Fruit fly (Drosophila melanogaster) whole organism, embryonic: ENCODE data around the gene CG32137.

Experiments
- Atf6 ChIP-seq: fragments of 200-800 bp; sonication (Bioruptor generic); IDR thresholded peaks from 2 replicates; pipeline ENCODE4 v1.3.6; 2022; ENCODE audit warnings: missing biosample characterization, missing genetic modification characterization
- B-H1 ChIP-seq: fragments of 200-800 bp; sonication (Bioruptor generic); IDR thresholded peaks from 3 replicates; pipeline ENCODE4 v1.3.6; 2022; ENCODE audit warnings: missing biosample characterization, missing genetic modification characterization
- CG10274 ChIP-seq: fragments of 200-800 bp; sonication (Bioruptor generic); optimal IDR thresholded peaks from 3 replicates; lab custom pipeline; 2017; ENCODE audit warnings: missing biosample characterization, mild to moderate bottlenecking, missing genetic modification characterization
- CG10543 ChIP-seq: fragments of 200-800 bp; sonication (Bioruptor generic); optimal IDR thresholded peaks from 3 replicates; lab custom pipeline; 2017; ENCODE audit warnings: missing biosample characterization, mild to moderate bottlenecking, missing genetic modification characterization, moderate library complexity
- CG10654 ChIP-seq: fragments of 200-800 bp; sonication (Bioruptor generic); optimal IDR thresholded peaks from 2 replicates; lab custom pipeline; 2016; ENCODE audit warnings: missing biosample characterization, missing genetic modification characterization
- CG11560 ChIP-seq: fragments of 200-800 bp; sonication (Bioruptor generic); IDR thresholded peaks from 3 replicates; pipeline ENCODE4 v1.3.6; 2022; ENCODE audit warnings: missing biosample characterization, missing genetic modification characterization
- CG11696 ChIP-seq: fragments of 200-800 bp; sonication (Bioruptor generic); IDR thresholded peaks from 2 replicates; pipeline ENCODE4 v1.3.6; 2022; ENCODE audit warnings: missing biosample characterization, missing genetic modification characterization
- CG13123 ChIP-seq: fragments of 200-800 bp; sonication (Bioruptor generic); optimal IDR thresholded peaks from 2 replicates; lab custom pipeline; 2016; ENCODE audit warnings: missing biosample characterization, missing genetic modification characterization
- CG13287 ChIP-seq: fragments of 200-800 bp; sonication (Bioruptor generic); IDR thresholded peaks from 2 replicates; pipeline ENCODE4 v1.3.6; 2022; ENCODE audit warnings: missing biosample characterization, missing genetic modification characterization; ENCODE audit not compliant: partially characterized antibody
- CG14860 ChIP-seq: fragments of 200-800 bp; sonication (Bioruptor generic); IDR thresholded peaks from 3 replicates; pipeline ENCODE4 v1.3.6; 2022; ENCODE audit warnings: missing biosample characterization, missing genetic modification characterization; ENCODE audit not compliant: partially characterized antibody
- CG1529 ChIP-seq: fragments of 200-800 bp; sonication (Bioruptor generic); optimal IDR thresholded peaks from 3 replicates; lab custom pipeline; 2018; ENCODE audit warnings: missing biosample characterization, missing genetic modification characterization
- CG17612 ChIP-seq: fragments of 200-800 bp; sonication (Bioruptor generic); IDR thresholded peaks from 2 replicates; pipeline ENCODE4 v1.3.6; 2022; ENCODE audit warnings: missing biosample characterization, missing genetic modification characterization
- CG2712 ChIP-seq: fragments of 200-800 bp; optimal IDR thresholded peaks from 3 replicates; lab custom pipeline; 2019; ENCODE audit warnings: missing biosample characterization, mild to moderate bottlenecking, missing genetic modification characterization, moderate library complexity
- CG30403 ChIP-seq: fragments of 200-800 bp; sonication (Bioruptor generic); optimal IDR thresholded peaks from 3 replicates; lab custom pipeline; 2016; ENCODE audit warnings: missing biosample characterization, missing genetic modification characterization
- CG31365 ChIP-seq: fragments of 200-800 bp; sonication (Bioruptor generic); optimal IDR thresholded peaks from 2 replicates; lab custom pipeline; 2018; ENCODE audit warnings: missing biosample characterization, mild to moderate bottlenecking, missing genetic modification characterization
- CG31388 ChIP-seq: fragments of 200-800 bp; sonication (Bioruptor generic); optimal IDR thresholded peaks from 2 replicates; lab custom pipeline; 2016; ENCODE audit warnings: missing biosample characterization, missing genetic modification characterization
- CG31441 ChIP-seq: fragments of 200-800 bp; sonication (Bioruptor generic); IDR thresholded peaks from 2 replicates; pipeline ENCODE4 v1.3.6; 2022; ENCODE audit warnings: missing biosample characterization, missing genetic modification characterization
- CG4730 ChIP-seq: fragments of 200-800 bp; sonication (Bioruptor generic); IDR thresholded peaks from 2 replicates; pipeline ENCODE4 v1.3.6; 2022; ENCODE audit warnings: missing biosample characterization, missing genetic modification characterization
- CG6254 ChIP-seq: fragments of 200-800 bp; sonication (Bioruptor generic); optimal IDR thresholded peaks from 3 replicates; lab custom pipeline; 2017; ENCODE audit warnings: mild to moderate bottlenecking, missing biosample characterization, missing genetic modification reagents, missing genetic modification characterization
- CG7271 ChIP-seq: fragments of 200-800 bp; sonication (Bioruptor generic); optimal IDR thresholded peaks from 2 replicates; lab custom pipeline; 2018; ENCODE audit warnings: missing biosample characterization, mild to moderate bottlenecking, missing genetic modification characterization, moderate library complexity
- CG7745 ChIP-seq: fragments of 200-800 bp; sonication (Bioruptor generic); optimal IDR thresholded peaks from 2 replicates; lab custom pipeline; 2018; ENCODE audit warnings: missing biosample characterization, mild to moderate bottlenecking, missing genetic modification characterization, moderate library complexity
- CG8290 ChIP-seq, 3 experiments: fragments of 200-800 bp; sonication (Bioruptor generic); optimal IDR thresholded peaks; 2 replicates each; lab custom pipeline; 2016 to 2019; ENCODE audit warnings: missing biosample characterization in 3 of 3, missing genetic modification characterization in 3 of 3, mild to moderate bottlenecking in 2 of 3, moderate library complexity in 1 of 3
- CG8924 ChIP-seq: fragments of 200-800 bp; optimal IDR thresholded peaks from 3 replicates; lab custom pipeline; 2019; ENCODE audit warnings: missing biosample characterization, mild to moderate bottlenecking, missing genetic modification characterization, moderate library complexity
- Dad ChIP-seq: fragments of 200-800 bp; sonication (Bioruptor generic); optimal IDR thresholded peaks from 3 replicates; lab custom pipeline; 2016; ENCODE audit warnings: missing biosample characterization, missing genetic modification characterization
- E2f2 ChIP-seq: fragments of 200-800 bp; sonication (Bioruptor generic); IDR thresholded peaks from 2 replicates; pipeline ENCODE4 v1.3.6; 2022; ENCODE audit warnings: missing biosample characterization, missing genetic modification characterization
- Fer2 ChIP-seq: fragments of 200-800 bp; sonication (Bioruptor generic); optimal IDR thresholded peaks from 2 replicates; lab custom pipeline; 2018; ENCODE audit warnings: missing biosample characterization, mild to moderate bottlenecking, missing genetic modification characterization, moderate library complexity
- HLHmδ ChIP-seq: fragments of 200-800 bp; sonication (Bioruptor generic); optimal IDR thresholded peaks from 2 replicates; lab custom pipeline; 2018; ENCODE audit warnings: missing biosample characterization, mild to moderate bottlenecking, missing genetic modification characterization, moderate library complexity
- Kr ChIP-seq: fragments of 200-800 bp; sonication (Bioruptor generic); optimal IDR thresholded peaks from 2 replicates; lab custom pipeline; 2017; ENCODE audit warnings: missing biosample characterization, mild to moderate bottlenecking, missing genetic modification characterization
- MBD-R2 ChIP-seq: fragments of 200-800 bp; sonication (Bioruptor generic); IDR thresholded peaks from 2 replicates; pipeline ENCODE4 v1.3.6; 2022; ENCODE audit warnings: missing biosample characterization, missing genetic modification characterization
- Mrtf ChIP-seq: fragments of 200-800 bp; sonication (Bioruptor generic); IDR thresholded peaks from 3 replicates; pipeline ENCODE4 v1.3.6; 2022; ENCODE audit warnings: missing biosample characterization, missing genetic modification characterization
- Neu2 ChIP-seq: fragments of 200-800 bp; sonication (Bioruptor generic); optimal IDR thresholded peaks from 3 replicates; lab custom pipeline; 2016; ENCODE audit warnings: missing biosample characterization, missing genetic modification characterization, borderline replicate concordance
- Pdp1 ChIP-seq, 2 experiments: fragments of 200-800 bp; sonication (Bioruptor generic); optimal IDR thresholded peaks; 3 replicates each; lab custom pipeline; 2016; ENCODE audit warnings: missing biosample characterization in 2 of 2, missing genetic modification characterization in 2 of 2, mild to moderate bottlenecking in 1 of 2, moderate library complexity in 1 of 2
- Poxn ChIP-seq: fragments of 200-800 bp; sonication (Bioruptor generic); IDR thresholded peaks from 2 replicates; pipeline ENCODE4 v1.3.6; 2022; ENCODE audit warnings: missing biosample characterization, missing genetic modification characterization
- Spps ChIP-seq: fragments of 200-800 bp; sonication (Bioruptor generic); optimal IDR thresholded peaks from 2 replicates; lab custom pipeline; 2018; ENCODE audit warnings: missing biosample characterization, mild to moderate bottlenecking, missing genetic modification characterization
- Taf1 ChIP-seq: fragments of 200-800 bp; sonication (Bioruptor generic); IDR thresholded peaks from 2 replicates; pipeline ENCODE4 v1.3.6; 2022; ENCODE audit warnings: missing biosample characterization, missing genetic modification characterization
- amos ChIP-seq: fragments of 200-800 bp; sonication (Bioruptor generic); IDR thresholded peaks from 2 replicates; pipeline ENCODE4 v1.3.6; 2022; ENCODE audit warnings: missing biosample characterization, missing genetic modification characterization; ENCODE audit not compliant: partially characterized antibody
- esg ChIP-seq: fragments of 200-800 bp; sonication (Bioruptor generic); conservative IDR thresholded peaks from 2 replicates; pipeline ENCODE4 v1.3.6; 2022; ENCODE audit warnings: missing biosample characterization, missing genetic modification characterization
- fd64A ChIP-seq: fragments of 200-800 bp; sonication (Bioruptor generic); optimal IDR thresholded peaks from 3 replicates; lab custom pipeline; 2018; ENCODE audit warnings: missing biosample characterization, mild to moderate bottlenecking, missing genetic modification characterization
- her ChIP-seq: fragments of 200-800 bp; sonication (Bioruptor generic); optimal IDR thresholded peaks from 2 replicates; lab custom pipeline; 2016; ENCODE audit warnings: missing biosample characterization, missing genetic modification characterization
- klu ChIP-seq: fragments of 200-800 bp; sonication (Bioruptor generic); IDR thresholded peaks from 2 replicates; pipeline ENCODE4 v1.3.6; 2022; ENCODE audit warnings: missing biosample characterization, missing genetic modification characterization
- knrl ChIP-seq: fragments of 200-800 bp; sonication (Bioruptor generic); IDR thresholded peaks from 3 replicates; pipeline ENCODE4 v1.3.6; 2022; ENCODE audit warnings: missing biosample characterization, missing genetic modification characterization; ENCODE audit not compliant: partially characterized antibody
- onecut ChIP-seq: fragments of 200-800 bp; sonication (Bioruptor generic); IDR thresholded peaks from 2 replicates; pipeline ENCODE4 v1.3.6; 2022; ENCODE audit warnings: missing biosample characterization, missing genetic modification characterization
- peb ChIP-seq: fragments of 200-800 bp; sonication (Bioruptor generic); IDR thresholded peaks from 2 replicates; pipeline ENCODE4 v1.3.6; 2022; ENCODE audit warnings: missing biosample characterization, missing genetic modification characterization
- psq ChIP-seq: fragments of 200-800 bp; sonication (Bioruptor generic); optimal IDR thresholded peaks from 2 replicates; lab custom pipeline; 2017; ENCODE audit warnings: missing biosample characterization, missing genetic modification characterization
- rib ChIP-seq: fragments of 200-800 bp; sonication (Bioruptor generic); IDR thresholded peaks from 2 replicates; pipeline ENCODE4 v1.3.6; 2022; ENCODE audit warnings: missing biosample characterization, missing genetic modification characterization
- shn ChIP-seq: fragments of 200-800 bp; sonication (Bioruptor generic); optimal IDR thresholded peaks from 3 replicates; lab custom pipeline; 2016; ENCODE audit warnings: missing biosample characterization, missing genetic modification characterization
- trem ChIP-seq: fragments of 200-800 bp; optimal IDR thresholded peaks from 3 replicates; lab custom pipeline; 2019; ENCODE audit warnings: missing biosample characterization, mild to moderate bottlenecking, missing genetic modification characterization, moderate library complexity
- vvl ChIP-seq: fragments of 200-800 bp; sonication (Bioruptor generic); IDR thresholded peaks from 2 replicates; pipeline ENCODE4 v1.3.6; 2022; ENCODE audit warnings: missing biosample characterization, missing genetic modification characterization

Gene CG32137

dm6 chr3L:13919794-13920631 is 19.0 kb upstream of the CG32137 start (continued):
- TF ChIP-seq Poxn, result peak; percentile 66
- TF ChIP-seq CG10274 (GFP tag; lab: Kevin White, UChicago), result peak; percentile 81
- TF ChIP-seq E2f2 (GFP tag; lab: Robert Waterston, UW), result peak; percentile 45; the same call in 1 of the 2 replicates
- peak; percentile 87; the same call in 1 of the 2 replicates for TF ChIP-seq klu (GFP tag; lab: Robert Waterston, UW)
- TF ChIP-seq esg (GFP tag; lab: Robert Waterston, UW), result peak; percentile 74
- peak; percentile 47 for TF ChIP-seq CG17612 (GFP tag; lab: Robert Waterston, UW)
- peak; percentile 52 for TF ChIP-seq Kr (GFP tag; lab: Kevin White, UChicago)
- no peak for TF ChIP-seq CG31365
- TF ChIP-seq rib (GFP tag; lab: Robert Waterston, UW), result no peak
- TF ChIP-seq fd64A, result peak; percentile 13
- TF ChIP-seq Fer2 (tag; lab: Kevin White, UChicago), result peak; percentile 83
- peak; percentile 78 to 93 for TF ChIP-seq Pdp1 (GFP tag; optimal IDR thresholded peaks at IDR 0.05; lab: Kevin White, UChicago)
- peak; percentile 89 for TF ChIP-seq CG10543 (GFP tag; lab: Kevin White, UChicago)
- TF ChIP-seq shn, result peak; percentile 91
- peak; percentile 36; the same call in 1 of the 2 replicates for TF ChIP-seq MBD-R2 (GFP tag; lab: Robert Waterston, UW)
- TF ChIP-seq CG31441 (GFP tag; lab: Robert Waterston, UW), result peak; percentile 94
- TF ChIP-seq CG10654 (GFP tag; lab: Kevin White, UChicago), result peak; percentile 86
- TF ChIP-seq CG30403 (GFP tag; lab: Kevin White, UChicago), result peak; percentile 95
- peak; percentile 84 for TF ChIP-seq her (GFP tag; lab: Kevin White, UChicago)
- peak; percentile 79; the same call in 2 of the 3 replicates for TF ChIP-seq CG11560 (tag; lab: Robert Waterston, UW)
- TF ChIP-seq CG31388 (GFP tag; lab: Kevin White, UChicago), result peak; percentile 72
- peak; percentile 96 for TF ChIP-seq CG2712
- TF ChIP-seq CG11696, result 0 out of 2 replicates have a peak, but pooled peaks have one; percentile 21
- peak; percentile 80 for TF ChIP-seq Spps (tag; lab: Kevin White, UChicago)
- TF ChIP-seq HLHmδ (GFP tag; lab: Kevin White, UChicago), result peak; percentile 76
- peak; percentile 74 for TF ChIP-seq Dad (GFP tag; lab: Kevin White, UChicago)
- peak; percentile 84 for TF ChIP-seq CG13123 (GFP tag; lab: Kevin White, UChicago)
- peak; percentile 84 for TF ChIP-seq trem (tag; lab: Kevin White, UChicago)
- TF ChIP-seq knrl (GFP tag; lab: Robert Waterston, UW), result no peak
- TF ChIP-seq CG13287 (GFP tag; lab: Robert Waterston, UW), result peak; percentile 59
- peak; percentile 96 for TF ChIP-seq CG8924 (tag; lab: Kevin White, UChicago)
- peak; percentile 87 for TF ChIP-seq CG1529 (GFP tag; lab: Kevin White, UChicago)
- TF ChIP-seq Taf1 (GFP tag; lab: Robert Waterston, UW), result peak; percentile 55; the same call in 1 of the 2 replicates
- peak; percentile 61 for TF ChIP-seq B-H1 (GFP tag; lab: Robert Waterston, UW)
- TF ChIP-seq amos (GFP tag; lab: Robert Waterston, UW), result peak; percentile 30; the same call in 1 of the 2 replicates
- peak; percentile 80 for TF ChIP-seq Mrtf (GFP tag; lab: Robert Waterston, UW)
- peak; percentile 58 for TF ChIP-seq CG7271 (tag; lab: Kevin White, UChicago)
- TF ChIP-seq Atf6 (GFP tag; lab: Robert Waterston, UW), result peak; percentile 82
- TF ChIP-seq CG14860 (GFP tag; lab: Robert Waterston, UW), result 0 out of 3 replicates have a peak, but pooled peaks have one; percentile 8
- TF ChIP-seq CG8290 (GFP tag; optimal IDR thresholded peaks at IDR 0.05; lab: Kevin White, UChicago), result peak; percentile 76
- peak; percentile 33 to 78 for TF ChIP-seq CG8290 (tag; optimal IDR thresholded peaks at IDR 0.05; lab: Kevin White, UChicago)
- peak; percentile 53; the same call in 1 of the 2 replicates for TF ChIP-seq vvl
- TF ChIP-seq CG7745 (tag; lab: Kevin White, UChicago), result no peak
- peak; percentile 70 for TF ChIP-seq psq (GFP tag; lab: Kevin White, UChicago)
- TF ChIP-seq CG4730 (GFP tag; lab: Robert Waterston, UW), result peak; percentile 73
- peak; percentile 64 for TF ChIP-seq onecut (GFP tag; lab: Robert Waterston, UW)
- no peak for TF ChIP-seq Neu2 (GFP tag; lab: Kevin White, UChicago)
- peak; percentile 41; the same call in 1 of the 2 replicates for TF ChIP-seq peb (GFP tag; lab: Robert Waterston, UW)
- peak; percentile 89 for TF ChIP-seq CG6254 (GFP tag; lab: Kevin White, UChicago)
